Fruit fly (Drosophila melanogaster): ENCODE results near the gene CG31268.

CG31268 gene

dm6 chr3R:17016193-17016592, 15.4 kb upstream of the CG31268 start:
- TF ChIP-seq CG14711 (tag; optimal IDR thresholded peaks at IDR 0.05) (no peak), CG11617 (GFP tag; optimal IDR thresholded peaks at IDR 0.05) (no peak), cic (GFP tag; optimal IDR thresholded peaks at IDR 0.05) (no peak), tj (GFP tag; optimal IDR thresholded peaks at IDR 0.05) (no peak), kay (GFP tag; ENCODE audit: borderline replicate concordance) (no peak), Hr96 (GFP tag; optimal IDR thresholded peaks at IDR 0.05) (no peak), CG12768 (GFP tag; optimal IDR thresholded peaks at IDR 0.05) (no peak), CG7045 (GFP tag; optimal IDR thresholded peaks at IDR 0.05) (no peak), cnc (optimal IDR thresholded peaks at IDR 0.05) (no peak), CG7101 (tag; optimal IDR thresholded peaks at IDR 0.05) (no peak), Clk (GFP tag; optimal IDR thresholded peaks at IDR 0.05) (no peak), CG1620 (GFP tag; optimal IDR thresholded peaks at IDR 0.05) (no peak), CG5204 (GFP tag; optimal IDR thresholded peaks at IDR 0.05) (no peak), toe (GFP tag; optimal IDR thresholded peaks at IDR 0.05) (no peak), Crg-1 (GFP tag; optimal IDR thresholded peaks at IDR 0.05) (no peak), bab1 (GFP tag; optimal IDR thresholded peaks at IDR 0.05) (no peak)

- TF ChIP-seq CG5204 (GFP tag; optimal IDR thresholded peaks at IDR 0.05) (peak; percentile 7), CG33017 (tag; optimal IDR thresholded peaks at IDR 0.05) (no peak), bab1 (GFP tag; optimal IDR thresholded peaks at IDR 0.05) (no peak), Crg-1 (GFP tag; optimal IDR thresholded peaks at IDR 0.05) (no peak), cic (GFP tag; optimal IDR thresholded peaks at IDR 0.05) (no peak), CG11617 (GFP tag; optimal IDR thresholded peaks at IDR 0.05) (no peak), kay (GFP tag; ENCODE audit: borderline replicate concordance) (peak; percentile 36)
These were observed 12.6 kb upstream of the CG31268 start for dm6 chr3R:17018902-17019527.

DNA sequence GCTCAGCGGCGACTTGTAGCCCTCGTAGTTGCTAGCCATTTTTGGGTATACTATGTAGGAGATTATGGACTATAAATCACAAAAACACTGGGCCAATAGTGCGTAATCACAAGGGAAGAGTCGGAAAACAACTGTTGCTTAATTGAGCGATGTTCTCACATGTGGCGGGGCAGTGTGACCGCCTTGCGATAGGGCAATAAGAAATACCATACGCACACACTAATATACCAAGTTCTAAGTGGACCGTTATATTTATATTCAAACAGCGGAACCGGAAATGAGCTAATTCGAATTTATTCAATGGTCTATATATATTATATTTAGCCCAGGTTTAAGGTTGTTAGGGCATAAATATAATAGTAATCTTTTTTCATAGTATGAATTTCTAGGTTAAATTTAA, 10.6 kb upstream of the CG31268 start, which contains the start of gene Adsl:
Gene Adsl, minus strand, starts transcription at position 165 of the 400 bp plus-strand sequence.
- peak; percentile 59 for TF ChIP-seq CG7101 (tag; optimal IDR thresholded peaks at IDR 0.05)
- peak; percentile 51 for TF ChIP-seq ovo (GFP tag; optimal IDR thresholded peaks at IDR 0.05)
- no peak for TF ChIP-seq CG5204 (GFP tag; optimal IDR thresholded peaks at IDR 0.05)
- no peak for TF ChIP-seq CG12768 (GFP tag; optimal IDR thresholded peaks at IDR 0.05)
- TF ChIP-seq CG1620 (GFP tag; optimal IDR thresholded peaks at IDR 0.05) = peak; percentile 18
- TF ChIP-seq Mnt (GFP tag; optimal IDR thresholded peaks at IDR 0.05) = peak; percentile 84
- TF ChIP-seq CG11617 (GFP tag; optimal IDR thresholded peaks at IDR 0.05) = peak; percentile 65
- peak; percentile 56 for TF ChIP-seq CG33017 (tag; optimal IDR thresholded peaks at IDR 0.05)
- no peak for TF ChIP-seq cic (GFP tag; optimal IDR thresholded peaks at IDR 0.05)
- TF ChIP-seq Clk (GFP tag; optimal IDR thresholded peaks at IDR 0.05) = no peak
- TF ChIP-seq CG7045 (GFP tag; optimal IDR thresholded peaks at IDR 0.05) = peak; percentile 24
- peak; percentile 28 for TF ChIP-seq tj (GFP tag; optimal IDR thresholded peaks at IDR 0.05)
- peak; percentile 85 for TF ChIP-seq bab1 (GFP tag; optimal IDR thresholded peaks at IDR 0.05)
- peak; percentile 82 for TF ChIP-seq kay (GFP tag; ENCODE audit: borderline replicate concordance)
- TF ChIP-seq Hr96 (GFP tag; optimal IDR thresholded peaks at IDR 0.05) = peak; percentile 18
- peak; percentile 46 for TF ChIP-seq pad (GFP tag; optimal IDR thresholded peaks at IDR 0.05)
- TF ChIP-seq CG14711 (tag; optimal IDR thresholded peaks at IDR 0.05) = peak; percentile 23

DNA sequence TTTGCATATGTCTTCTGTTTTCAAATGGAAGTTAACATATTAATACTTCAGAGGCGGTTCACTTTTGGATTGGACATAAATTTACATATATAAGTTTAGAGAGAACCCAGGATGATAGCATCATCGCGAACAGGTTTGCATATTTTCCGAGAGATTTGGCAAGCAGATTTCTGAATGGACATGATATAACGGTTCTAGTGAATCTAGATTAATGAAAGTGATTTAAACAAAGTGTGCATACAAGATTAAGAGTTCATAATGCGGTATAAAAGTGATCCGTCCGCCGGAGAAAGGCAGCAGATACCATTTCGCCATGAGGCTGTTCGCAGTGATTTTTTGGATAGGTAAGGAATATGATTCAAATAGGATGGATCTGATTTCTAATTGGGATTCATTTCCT, 3.2 kb upstream of the CG31268 start, which contains the start of gene CG5225:
Gene CG5225, plus strand, starts transcription at position 301 of the 400 bp plus-strand sequence.
- TF ChIP-seq Hr96 (GFP tag; optimal IDR thresholded peaks at IDR 0.05) (no peak), CG11617 (GFP tag; optimal IDR thresholded peaks at IDR 0.05) (no peak), bab1 (GFP tag; optimal IDR thresholded peaks at IDR 0.05) (no peak), toe (GFP tag; optimal IDR thresholded peaks at IDR 0.05) (no peak)

DNA sequence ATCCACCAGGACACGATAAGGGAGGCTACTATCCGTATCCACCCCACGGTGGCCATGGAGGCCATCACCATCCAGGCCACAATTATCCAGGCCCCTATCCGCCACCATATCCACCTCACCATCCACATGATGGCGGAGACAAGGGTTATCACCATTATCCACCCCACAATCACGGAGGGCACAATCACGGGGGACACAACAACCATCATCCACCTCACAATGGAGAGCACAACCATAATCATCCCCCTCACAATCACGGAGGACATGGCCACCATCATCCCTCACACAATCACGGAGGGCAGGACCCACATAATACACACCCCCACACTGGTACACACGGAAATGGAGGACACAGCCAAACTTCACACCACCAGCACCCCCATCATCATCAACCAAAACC, 1.8 kb upstream of the CG31268 start:
- TF ChIP-seq CG11617 (GFP tag; optimal IDR thresholded peaks at IDR 0.05) (no peak), Crg-1 (GFP tag; optimal IDR thresholded peaks at IDR 0.05) (no peak), CG5204 (GFP tag; optimal IDR thresholded peaks at IDR 0.05) (no peak), ovo (GFP tag; optimal IDR thresholded peaks at IDR 0.05) (no peak), Hr96 (GFP tag; optimal IDR thresholded peaks at IDR 0.05) (no peak), Mnt (GFP tag; optimal IDR thresholded peaks at IDR 0.05) (no peak), pad (GFP tag; optimal IDR thresholded peaks at IDR 0.05) (no peak), CG12768 (GFP tag; optimal IDR thresholded peaks at IDR 0.05) (no peak), CG7101 (tag; optimal IDR thresholded peaks at IDR 0.05) (no peak), CG1620 (GFP tag; optimal IDR thresholded peaks at IDR 0.05) (no peak)

- no peak for TF ChIP-seq CG1620 (GFP tag; optimal IDR thresholded peaks at IDR 0.05)
- TF ChIP-seq CG7101 (tag; optimal IDR thresholded peaks at IDR 0.05) = no peak
These were observed 4.3 kb downstream of the CG31268 start, which contains the start of gene CG4009 for dm6 chr3R:17035945-17036344. Gene CG4009, minus strand, starts transcription at chr3R:17036045.
